Worm (Caenorhabditis elegans): Measurements from ENCODE around the gene aly-2.

The aly-2 gene

DNA sequence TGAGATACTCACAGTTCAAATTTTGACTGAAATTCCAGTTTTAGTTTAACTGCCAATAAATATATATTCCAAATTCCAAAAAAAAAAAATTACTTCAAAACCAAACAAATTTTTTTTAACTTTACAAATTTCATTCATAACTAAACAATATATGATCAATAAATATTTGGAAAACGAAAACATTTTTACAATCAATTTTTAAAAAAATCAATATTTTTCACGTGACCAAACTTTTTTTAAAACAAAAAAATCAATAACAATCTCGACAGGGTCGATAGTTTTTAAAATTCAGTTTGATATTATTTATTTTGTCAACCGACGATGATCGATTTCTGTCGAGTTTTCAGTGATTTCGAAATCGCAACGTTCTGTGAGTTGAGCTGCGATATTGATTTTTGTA, 2.9 kb downstream of the aly-2 start, which contains the start of gene F23B2.7:
F23B2.7 (plus strand) TSS at position 301 of the 400 bp plus-strand sequence.
- TF ChIP-seq aly-2 (tag; optimal IDR thresholded peaks at IDR 0.05) (no peak), mab-5 (tag; optimal IDR thresholded peaks at IDR 0.05) (no peak), mdl-1 (tag; optimal IDR thresholded peaks at IDR 0.05) (no peak), sma-9 (GFP tag; optimal IDR thresholded peaks at IDR 0.05) (no peak), sma-9 (tag; optimal IDR thresholded peaks at IDR 0.05) (no peak), ztf-4 (tag; optimal IDR thresholded peaks at IDR 0.05) (no peak), unc-39 (tag; optimal IDR thresholded peaks at IDR 0.05) (no peak), snpc-4 (tag; optimal IDR thresholded peaks at IDR 0.05) (no peak), lin-13 (GFP tag; optimal IDR thresholded peaks at IDR 0.05) (no peak), alr-1 (tag; optimal IDR thresholded peaks at IDR 0.05) (no peak)

DNA sequence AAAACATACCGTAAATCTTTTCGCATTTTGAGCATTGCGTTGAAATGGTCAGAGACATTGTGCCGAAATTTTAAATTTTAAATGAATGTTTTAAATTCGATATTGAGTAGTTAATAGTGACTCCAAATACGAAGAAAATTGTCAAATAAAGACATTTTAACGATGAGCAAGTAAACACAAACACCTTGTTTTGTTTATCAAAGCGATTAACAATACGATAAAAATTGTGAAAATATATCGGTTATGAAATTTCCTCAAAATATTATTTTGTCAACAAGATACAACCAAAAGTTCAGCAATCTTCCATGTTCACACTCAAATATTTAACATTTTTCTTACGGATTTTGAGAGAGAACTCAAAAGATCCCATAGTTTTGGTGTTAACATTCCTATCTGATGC, 7.0 kb downstream of the aly-2 start, which contains the start of gene F23B2.10:
F23B2.10 (minus strand) TSS at position 101 of the 400 bp plus-strand sequence.
- TF ChIP-seq ztf-4 (tag; optimal IDR thresholded peaks at IDR 0.05) (no peak), alr-1 (tag; optimal IDR thresholded peaks at IDR 0.05) (no peak), elt-1 (tag; optimal IDR thresholded peaks at IDR 0.05) (no peak), R02D3.7 (tag; optimal IDR thresholded peaks at IDR 0.05) (no peak), nhr-23 (tag; optimal IDR thresholded peaks at IDR 0.05) (no peak), fos-1 (tag; optimal IDR thresholded peaks at IDR 0.05) (no peak), nhr-6 (tag; optimal IDR thresholded peaks at IDR 0.05) (no peak), gmeb-1 (tag; optimal IDR thresholded peaks at IDR 0.05) (no peak), Y55F3AM.14 (GFP tag; optimal IDR thresholded peaks at IDR 0.05) (no peak), snpc-4 (tag; optimal IDR thresholded peaks at IDR 0.05) (no peak), peb-1 (tag; optimal IDR thresholded peaks at IDR 0.05) (no peak), nhr-10 (tag; optimal IDR thresholded peaks at IDR 0.05) (no peak), egl-27 (tag; optimal IDR thresholded peaks at IDR 0.05) (no peak), sma-3 (GFP tag; optimal IDR thresholded peaks at IDR 0.05) (no peak), C34F6.9 (tag; optimal IDR thresholded peaks at IDR 0.05) (no peak), nhr-11 (tag; optimal IDR thresholded peaks at IDR 0.05) (no peak)

DNA sequence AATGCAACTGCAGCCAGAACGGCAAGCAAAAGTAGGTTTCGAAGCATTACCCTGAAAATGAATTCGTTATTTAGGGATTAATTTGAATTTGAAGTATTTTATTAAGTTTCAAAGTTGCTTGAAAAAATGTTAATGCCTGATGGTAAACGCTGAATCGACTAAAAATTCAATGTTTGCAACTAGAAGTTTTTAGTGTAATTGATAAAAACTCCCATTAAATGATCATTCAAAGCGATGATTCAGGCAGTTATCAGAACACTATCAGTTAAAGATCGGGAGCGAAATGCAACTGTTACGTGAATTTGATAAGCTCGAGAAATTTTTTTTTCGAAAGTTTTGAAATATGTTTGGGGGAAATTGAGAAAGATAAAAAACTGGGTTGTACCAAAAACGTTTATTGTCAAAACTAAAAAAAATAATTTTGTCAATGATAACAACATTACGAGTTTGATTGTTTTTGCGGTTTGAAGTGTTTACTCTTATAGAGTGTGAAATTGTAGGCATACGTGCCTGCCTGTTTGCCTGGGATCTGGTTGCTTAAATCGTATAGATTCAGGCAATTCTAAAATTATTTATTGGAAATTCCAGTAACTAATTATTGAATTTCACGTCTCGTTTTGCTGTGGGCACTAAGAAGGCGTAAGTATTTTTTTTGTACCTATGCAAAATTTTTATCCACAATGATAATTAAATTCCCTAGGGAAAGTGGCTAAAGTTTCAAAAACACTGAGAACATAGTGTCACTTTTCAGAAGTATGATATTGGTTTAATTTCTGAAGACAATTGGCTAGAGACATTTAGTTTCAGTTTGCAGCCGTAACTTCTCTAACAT, 11.9 kb downstream of the aly-2 start, which contains the start of gene pcp-3:
pcp-3 (minus strand) TSS at position 51 of the 832 bp plus-strand sequence.
- TF ChIP-seq fos-1 (tag; optimal IDR thresholded peaks at IDR 0.05) (peak; percentile 99), sma-9 (GFP tag; optimal IDR thresholded peaks at IDR 0.05) (peak; percentile 63), sma-9 (tag; optimal IDR thresholded peaks at IDR 0.05) (no peak), gmeb-1 (tag; optimal IDR thresholded peaks at IDR 0.05) (peak; percentile 15), aly-2 (tag; optimal IDR thresholded peaks at IDR 0.05) (no peak)

DNA sequence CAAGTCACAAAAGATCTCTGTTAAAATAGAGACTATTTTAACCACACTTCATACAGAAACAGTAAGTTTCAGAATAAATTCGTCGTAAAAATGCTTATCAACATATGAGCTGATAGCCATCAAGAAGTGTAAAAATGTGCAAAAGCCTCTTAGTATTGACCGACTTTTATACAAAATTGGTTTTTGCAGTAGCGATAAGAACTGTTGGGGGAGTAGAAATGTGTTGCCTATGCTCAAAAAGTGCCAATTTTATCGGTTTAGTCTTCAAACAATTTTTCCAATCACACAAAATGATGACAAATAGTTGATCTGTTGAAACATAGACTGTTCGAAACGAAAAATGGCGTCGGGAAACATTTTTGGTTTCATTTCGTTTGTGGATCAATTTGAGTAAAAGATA, 12.6 kb downstream of the aly-2 start:
- TF ChIP-seq mab-5 (tag; optimal IDR thresholded peaks at IDR 0.05) (no peak), crh-2 (tag; optimal IDR thresholded peaks at IDR 0.05) (peak; percentile 32), gmeb-1 (tag; optimal IDR thresholded peaks at IDR 0.05) (peak; percentile 38), unc-62 (GFP tag; optimal IDR thresholded peaks at IDR 0.05) (no peak), fos-1 (tag; optimal IDR thresholded peaks at IDR 0.05) (peak; percentile 97), unc-55 (GFP tag; optimal IDR thresholded peaks at IDR 0.05) (no peak), lin-11 (tag; optimal IDR thresholded peaks at IDR 0.05) (no peak), skn-1 (tag; optimal IDR thresholded peaks at IDR 0.05) (peak; percentile 91), elt-1 (tag; optimal IDR thresholded peaks at IDR 0.05) (no peak), nhr-6 (tag; optimal IDR thresholded peaks at IDR 0.05) (no peak), nhr-25 (tag; optimal IDR thresholded peaks at IDR 0.05) (no peak), ZK546.5 (tag; optimal IDR thresholded peaks at IDR 0.05) (no peak), ceh-16 (tag; optimal IDR thresholded peaks at IDR 0.05) (no peak), C34F6.9 (tag; optimal IDR thresholded peaks at IDR 0.05) (no peak), sma-9 (GFP tag; optimal IDR thresholded peaks at IDR 0.05) (peak; percentile 70), sma-9 (tag; optimal IDR thresholded peaks at IDR 0.05) (no peak), lsy-2 (tag; optimal IDR thresholded peaks at IDR 0.05) (no peak)

DNA sequence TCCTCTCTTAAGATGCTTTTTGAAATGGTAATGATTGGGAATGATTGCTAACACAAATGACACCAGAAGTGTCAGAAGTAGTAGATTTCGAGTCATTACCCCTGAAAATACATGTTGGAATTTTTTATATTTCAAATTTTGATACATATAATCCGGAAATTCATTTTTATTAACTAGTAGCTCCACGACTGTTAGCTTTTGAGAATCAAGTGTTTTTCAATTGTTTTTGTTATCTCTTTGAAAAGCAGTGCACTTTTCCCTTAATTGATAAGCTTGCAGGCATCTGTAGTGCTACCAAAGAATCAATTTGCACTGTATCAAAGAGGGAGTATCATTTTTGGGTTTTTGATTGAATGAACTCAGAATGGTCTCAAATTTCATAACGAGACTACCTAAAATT, 17.8 kb downstream of the aly-2 start, which contains the start of gene pcp-2:
pcp-2 (minus strand) TSS at position 101 of the 400 bp plus-strand sequence.
- TF ChIP-seq aly-2 (tag; optimal IDR thresholded peaks at IDR 0.05) (no peak), nhr-6 (tag; optimal IDR thresholded peaks at IDR 0.05) (no peak), ceh-16 (tag; optimal IDR thresholded peaks at IDR 0.05) (no peak), unc-39 (tag; optimal IDR thresholded peaks at IDR 0.05) (no peak), elt-3 (tag; optimal IDR thresholded peaks at IDR 0.05) (no peak), mdl-1 (tag; optimal IDR thresholded peaks at IDR 0.05) (no peak), snpc-4 (tag; optimal IDR thresholded peaks at IDR 0.05) (no peak), nhr-12 (tag; optimal IDR thresholded peaks at IDR 0.05) (no peak), fos-1 (tag; optimal IDR thresholded peaks at IDR 0.05) (no peak), lin-11 (tag; optimal IDR thresholded peaks at IDR 0.05) (no peak), nhr-21 (tag; optimal IDR thresholded peaks at IDR 0.05) (no peak), sma-3 (GFP tag; optimal IDR thresholded peaks at IDR 0.05) (no peak), ceh-82 (tag; optimal IDR thresholded peaks at IDR 0.05) (no peak)
